Worm (Caenorhabditis elegans) whole organism, L1 larva: ENCODE results near the gene Y116A8A.7.

Experiments
- aha-1 ChIP-seq: fragments of 150-350 bp; optimal IDR thresholded peaks from 2 replicates; lab custom pipeline; 2014; ENCODE audit warnings: missing biosample characterization, missing genetic modification characterization
- ceh-82 ChIP-seq, 3 experiments: fragments of 150-350 bp in 1 of 3; sonication (generic microtip) in 2 of 3; optimal IDR thresholded peaks; 2 replicates each; lab custom pipeline; 2014 to 2017; ENCODE audit warnings: missing biosample characterization in 3 of 3, missing genetic modification characterization in 3 of 3
- lin-13 ChIP-seq: fragments of 150-350 bp; optimal IDR thresholded peaks from 2 replicates; lab custom pipeline; 2014; ENCODE audit warnings: missing biosample characterization, missing genetic modification reagents, missing genetic modification characterization
- lin-15B ChIP-seq: fragments of 150-350 bp; sonication (generic microtip); optimal IDR thresholded peaks from 3 replicates; lab custom pipeline; 2014; ENCODE audit warnings: missing biosample characterization, missing genetic modification characterization
- mef-2 ChIP-seq: fragments of 150-350 bp; optimal IDR thresholded peaks from 2 replicates; lab custom pipeline; 2014; ENCODE audit warnings: missing biosample characterization, missing genetic modification characterization
- nhr-47 ChIP-seq: sonication (generic microtip); optimal IDR thresholded peaks from 2 replicates; lab custom pipeline; 2016; ENCODE audit warnings: mild to moderate bottlenecking, missing genetic modification characterization, moderate library complexity, missing compliant biosample characterization
- nhr-71 ChIP-seq: sonication (generic microtip); optimal IDR thresholded peaks from 2 replicates; lab custom pipeline; 2016; ENCODE audit warnings: mild to moderate bottlenecking, missing genetic modification characterization, moderate library complexity, missing compliant biosample characterization

ce11 chrIV:16828698-16829097, 1.3 kb upstream of the Y116A8A.7 start, which contains the start of gene Y116A8A.6:
- TF ChIP-seq lin-13 (no peak), aha-1 (no peak), nhr-71 (tag; lab: Kevin White, UChicago) (no peak), lin-15B (tag; lab: Kevin White, UChicago) (no peak), nhr-47 (tag; lab: Kevin White, UChicago) (no peak), mef-2 (tag; lab: Kevin White, UChicago) (no peak), ceh-82 (tag; optimal IDR thresholded peaks at IDR 0.05; lab: Kevin White, UChicago) (no peak)
